Fruit fly (Drosophila melanogaster): ENCODE results near the gene bwa.

Gene bwa

dm6 chr2L:20069158-20070016, 3.2 kb downstream of the bwa start:
- TF ChIP-seq CG12768 (GFP tag; optimal IDR thresholded peaks at IDR 0.05) (no peak), kay (GFP tag; ENCODE audit: borderline replicate concordance) (peak; percentile 43)

- no peak for TF ChIP-seq CG11617 (GFP tag; optimal IDR thresholded peaks at IDR 0.05)
- TF ChIP-seq bab1 (GFP tag; optimal IDR thresholded peaks at IDR 0.05) = no peak
- no peak for TF ChIP-seq pad (GFP tag; optimal IDR thresholded peaks at IDR 0.05)
Observed at dm6 chr2L:20072095-20072494, 5.9 kb downstream of the bwa start, which contains the start of gene CG10730. Gene CG10730, minus strand, starts transcription at chr2L:20072195.

DNA sequence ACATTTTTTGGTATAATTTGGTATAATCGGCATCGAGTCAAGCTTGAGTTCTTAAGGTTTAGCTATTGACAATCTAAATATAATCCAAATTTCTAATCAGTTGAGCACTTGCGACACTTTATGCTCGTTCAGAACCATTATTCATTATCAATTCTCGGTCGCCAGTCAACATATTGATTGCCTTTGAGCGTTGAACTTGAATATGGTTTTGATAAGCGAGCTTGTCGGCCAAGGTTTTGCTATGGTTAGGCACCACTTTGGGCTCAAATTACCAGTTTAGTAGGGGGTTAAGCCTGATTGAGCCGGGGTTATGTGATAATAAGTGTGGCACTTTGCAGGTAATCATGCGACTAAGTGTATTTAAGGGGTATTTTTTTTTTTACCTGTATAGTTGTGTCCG, 8.2 kb downstream of the bwa start:
- TF ChIP-seq CG33017 (tag; optimal IDR thresholded peaks at IDR 0.05) = no peak
- TF ChIP-seq CG7045 (GFP tag; optimal IDR thresholded peaks at IDR 0.05) = no peak
- TF ChIP-seq Crg-1 (GFP tag; optimal IDR thresholded peaks at IDR 0.05) = no peak
- no peak for TF ChIP-seq CG11617 (GFP tag; optimal IDR thresholded peaks at IDR 0.05)
- no peak for TF ChIP-seq Mnt (GFP tag; optimal IDR thresholded peaks at IDR 0.05)
- no peak for TF ChIP-seq CG14711 (tag; optimal IDR thresholded peaks at IDR 0.05)
- TF ChIP-seq tj (GFP tag; optimal IDR thresholded peaks at IDR 0.05) = no peak
- no peak for TF ChIP-seq CG1620 (GFP tag; optimal IDR thresholded peaks at IDR 0.05)
- TF ChIP-seq CG7101 (tag; optimal IDR thresholded peaks at IDR 0.05) = no peak

- TF ChIP-seq tj (GFP tag; optimal IDR thresholded peaks at IDR 0.05) (peak; percentile 66), cnc (optimal IDR thresholded peaks at IDR 0.05) (no peak), CG12768 (GFP tag; optimal IDR thresholded peaks at IDR 0.05) (no peak), cic (GFP tag; optimal IDR thresholded peaks at IDR 0.05) (no peak), CG5204 (GFP tag; optimal IDR thresholded peaks at IDR 0.05) (no peak), CG7045 (GFP tag; optimal IDR thresholded peaks at IDR 0.05) (peak; percentile 71), CG33017 (tag; optimal IDR thresholded peaks at IDR 0.05) (peak; percentile 52), toe (GFP tag; optimal IDR thresholded peaks at IDR 0.05) (peak; percentile 77), pad (GFP tag; optimal IDR thresholded peaks at IDR 0.05) (no peak), Hr96 (GFP tag; optimal IDR thresholded peaks at IDR 0.05) (peak; percentile 53), kay (GFP tag; ENCODE audit: borderline replicate concordance) (no peak), CG14711 (tag; optimal IDR thresholded peaks at IDR 0.05) (peak; percentile 13), Crg-1 (GFP tag; optimal IDR thresholded peaks at IDR 0.05) (peak; percentile 33), CG11617 (GFP tag; optimal IDR thresholded peaks at IDR 0.05) (peak; percentile 48), CG7101 (tag; optimal IDR thresholded peaks at IDR 0.05) (peak; percentile 69), Clk (GFP tag; optimal IDR thresholded peaks at IDR 0.05) (no peak), CG1620 (GFP tag; optimal IDR thresholded peaks at IDR 0.05) (peak; percentile 55), bab1 (GFP tag; optimal IDR thresholded peaks at IDR 0.05) (peak; percentile 82), Mnt (GFP tag; optimal IDR thresholded peaks at IDR 0.05) (peak; percentile 62), ovo (GFP tag; optimal IDR thresholded peaks at IDR 0.05) (no peak)
Observed at dm6 chr2L:20075234-20075803, 9.1 kb downstream of the bwa start, which contains the start of the genes pr and neb. Gene pr, minus strand, starts transcription at chr2L:20075458. Gene neb, plus strand, starts transcription at chr2L:20075757.

dm6 chr2L:20077423-20078401, 11.5 kb downstream of the bwa start:
- TF ChIP-seq Crg-1 (GFP tag; optimal IDR thresholded peaks at IDR 0.05) (no peak), kay (GFP tag; ENCODE audit: borderline replicate concordance) (peak; percentile 95)

- TF ChIP-seq CG14711 (tag; optimal IDR thresholded peaks at IDR 0.05) (no peak), pad (GFP tag; optimal IDR thresholded peaks at IDR 0.05) (no peak), ovo (GFP tag; optimal IDR thresholded peaks at IDR 0.05) (no peak), CG7045 (GFP tag; optimal IDR thresholded peaks at IDR 0.05) (no peak), Crg-1 (GFP tag; optimal IDR thresholded peaks at IDR 0.05) (no peak), Hr96 (GFP tag; optimal IDR thresholded peaks at IDR 0.05) (peak; percentile 60), Mnt (GFP tag; optimal IDR thresholded peaks at IDR 0.05) (no peak), Clk (GFP tag; optimal IDR thresholded peaks at IDR 0.05) (peak; percentile 8), CG1620 (GFP tag; optimal IDR thresholded peaks at IDR 0.05) (no peak), CG7101 (tag; optimal IDR thresholded peaks at IDR 0.05) (peak; percentile 44), CG11617 (GFP tag; optimal IDR thresholded peaks at IDR 0.05) (peak; percentile 50), CG12768 (GFP tag; optimal IDR thresholded peaks at IDR 0.05) (peak; percentile 14), CG33017 (tag; optimal IDR thresholded peaks at IDR 0.05) (no peak)
Observed at dm6 chr2L:20078880-20079279, 12.7 kb downstream of the bwa start.

Measured in whole organism, adult.